Fruit fly (Drosophila melanogaster) whole organism, prepupa: ENCODE measurements around the gene Saf6.

Experiments used
- CG11762 ChIP-seq: fragments of 200-800 bp; sonication (Bioruptor generic); optimal IDR thresholded peaks from 3 replicates; lab custom pipeline; 2016; ENCODE audit warnings: missing biosample characterization, missing genetic modification characterization; ENCODE audit not compliant: insufficient read depth
- CG6792 ChIP-seq: fragments of 200-800 bp; sonication (Bioruptor generic); optimal IDR thresholded peaks from 3 replicates; lab custom pipeline; 2016; ENCODE audit warnings: missing biosample characterization, missing genetic modification characterization
- CG6854 ChIP-seq: fragments of 200-800 bp; sonication (Bioruptor generic); optimal IDR thresholded peaks from 2 replicates; lab custom pipeline; 2017; ENCODE audit warnings: missing biosample characterization, mild to moderate bottlenecking, missing genetic modification characterization
- CG8319 ChIP-seq: fragments of 200-800 bp; sonication (Bioruptor generic); optimal IDR thresholded peaks from 3 replicates; lab custom pipeline; 2016; ENCODE audit warnings: missing biosample characterization, missing genetic modification characterization
- CG8632 ChIP-seq: fragments of 200-800 bp; sonication (Bioruptor generic); optimal IDR thresholded peaks from 3 replicates; lab custom pipeline; 2016; ENCODE audit warnings: missing biosample characterization, missing genetic modification characterization
- Ets21C ChIP-seq: fragments of 200-800 bp; sonication (Bioruptor generic); optimal IDR thresholded peaks from 3 replicates; lab custom pipeline; 2016; ENCODE audit warnings: missing biosample characterization, missing genetic modification characterization
- Gug ChIP-seq: fragments of 200-800 bp; sonication (Bioruptor generic); IDR thresholded peaks from 2 replicates; pipeline ENCODE4 v1.3.6; 2022; ENCODE audit warnings: missing biosample characterization, missing genetic modification characterization
- Lpt ChIP-seq: fragments of 200-800 bp; sonication (Bioruptor generic); optimal IDR thresholded peaks from 3 replicates; lab custom pipeline; 2016; ENCODE audit warnings: missing biosample characterization, missing genetic modification characterization
- Met ChIP-seq: fragments of 200-800 bp; sonication (Bioruptor generic); optimal IDR thresholded peaks from 3 replicates; lab custom pipeline; 2016; ENCODE audit warnings: missing biosample characterization, missing genetic modification characterization
- Sox102F ChIP-seq: fragments of 200-800 bp; sonication (Bioruptor generic); optimal IDR thresholded peaks from 2 replicates; lab custom pipeline; 2016; ENCODE audit warnings: missing biosample characterization, mild to moderate bottlenecking, missing genetic modification characterization
- cyc ChIP-seq: fragments of 200-800 bp; sonication (Bioruptor generic); optimal IDR thresholded peaks from 3 replicates; lab custom pipeline; 2016; ENCODE audit warnings: missing biosample characterization, missing genetic modification characterization

DNA sequence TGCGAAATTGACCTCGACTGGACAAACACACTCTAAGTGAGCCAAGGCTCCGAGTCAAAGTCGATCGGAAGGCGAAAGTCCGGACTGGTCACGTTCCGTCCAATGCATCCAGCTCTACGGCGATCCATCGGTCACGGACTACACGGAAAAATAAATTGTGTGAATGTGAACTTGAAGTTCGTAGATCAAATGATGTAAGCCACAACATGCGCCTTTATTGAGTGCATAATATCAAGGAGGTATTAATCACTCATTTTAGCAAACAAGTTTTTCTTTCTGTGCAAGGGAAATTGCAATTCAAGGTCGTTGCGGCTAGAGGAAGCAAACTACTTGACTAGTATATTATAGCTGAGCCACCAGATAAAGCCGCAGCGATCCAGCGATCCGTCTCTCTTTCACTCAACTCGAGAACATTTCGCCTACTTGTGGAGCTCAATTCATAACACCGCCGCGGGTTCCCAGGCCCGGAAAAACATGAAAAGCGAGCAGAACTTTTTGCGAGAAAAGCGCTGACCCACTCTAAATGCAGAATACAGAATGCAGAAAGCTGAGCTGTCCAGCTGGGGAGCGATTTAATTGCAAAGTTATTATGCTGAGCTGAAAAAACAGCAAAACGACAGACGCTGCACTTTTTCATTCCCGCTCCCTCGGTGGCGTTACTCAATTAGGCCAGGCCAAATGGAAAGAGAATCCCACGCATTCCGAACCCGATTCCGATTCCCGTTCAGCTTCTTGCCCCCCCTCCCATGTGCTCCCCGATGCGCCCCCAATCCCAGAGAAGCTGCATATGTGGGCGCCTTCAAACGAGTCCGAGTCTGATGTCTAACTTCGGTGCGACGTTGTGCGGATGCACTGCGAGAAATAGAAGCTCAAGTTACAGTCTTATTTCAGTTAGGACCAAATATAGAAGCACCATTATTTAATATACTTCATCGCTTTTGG lies 28.4 kb upstream of the Saf6 start:
- TF ChIP-seq CG8319 (GFP tag; lab: Kevin White, UChicago) (no peak), Sox102F (GFP tag; lab: Kevin White, UChicago) (no peak), CG8632 (no peak), Gug (GFP tag; lab: Robert Waterston, UW) (peak; percentile 38), CG11762 (no peak), CG6792 (no peak), CG6854 (GFP tag; lab: Kevin White, UChicago) (peak; percentile 16), Ets21C (GFP tag; lab: Kevin White, UChicago) (no peak), Met (no peak), cyc (no peak), Lpt (no peak)
